Worm (Caenorhabditis elegans): ENCODE results near the gene ubxn-4.

ubxn-4 gene

ce11 chrIII:8417192-8417967 lies 12.0 kb upstream of the ubxn-4 start (continued):
- peak; percentile 65 for TF ChIP-seq ceh-88 (GFP tag; IDR thresholded peaks at IDR 0.05)
- TF ChIP-seq zag-1 (tag; optimal IDR thresholded peaks at IDR 0.05), result peak; percentile 89
- peak; percentile 99 for TF ChIP-seq xbp-1 (tag; optimal IDR thresholded peaks at IDR 0.05)
- no peak; the same call in none of the 2 replicates for TF ChIP-seq mab-9 (GFP tag; IDR thresholded peaks at IDR 0.05)
- peak; percentile 81 for TF ChIP-seq pax-3 (tag; optimal IDR thresholded peaks at IDR 0.05)
- TF ChIP-seq fkh-4 (tag; optimal IDR thresholded peaks at IDR 0.05; ENCODE audit: borderline replicate concordance), result peak; percentile 79
- TF ChIP-seq lsy-2 (tag; optimal IDR thresholded peaks at IDR 0.05), result peak; percentile 98 to 99
- TF ChIP-seq mep-1 (tag; optimal IDR thresholded peaks at IDR 0.05), result peak; percentile 93
- TF ChIP-seq hlh-4 (tag; optimal IDR thresholded peaks at IDR 0.05), result no peak
- peak; percentile 92 for TF ChIP-seq egl-13 (tag; optimal IDR thresholded peaks at IDR 0.05)
- peak in 1 of 2 experiments; percentile 84 for TF ChIP-seq ztf-11 (tag; optimal IDR thresholded peaks at IDR 0.05)
- peak; percentile 87 for TF ChIP-seq jun-1 (tag; optimal IDR thresholded peaks at IDR 0.05)
- no peak for TF ChIP-seq nhr-12 (tag; optimal IDR thresholded peaks at IDR 0.05)
- TF ChIP-seq ceh-82 (tag; optimal IDR thresholded peaks at IDR 0.05), result peak; percentile 72 to 83 (median 79)
- TF ChIP-seq nhr-20 (tag; optimal IDR thresholded peaks at IDR 0.05), result peak; percentile 95
- TF ChIP-seq C16A3.4 (tag; optimal IDR thresholded peaks at IDR 0.05), result peak; percentile 84
- TF ChIP-seq ceh-8 (GFP tag; optimal IDR thresholded peaks at IDR 0.05), result peak; percentile 90
- TF ChIP-seq ceh-90 (tag; optimal IDR thresholded peaks at IDR 0.05), result peak; percentile 6
- TF ChIP-seq snu-23 (GFP tag; optimal IDR thresholded peaks at IDR 0.05), result peak; percentile 97
- peak; percentile 49 for TF ChIP-seq ceh-63 (GFP tag; optimal IDR thresholded peaks at IDR 0.05)
- TF ChIP-seq zip-4 (GFP tag; optimal IDR thresholded peaks at IDR 0.05), result peak; percentile 81
- no peak for TF ChIP-seq ama-1 (optimal IDR thresholded peaks at IDR 0.05)
- peak; percentile 40 for TF ChIP-seq mef-2 (tag; optimal IDR thresholded peaks at IDR 0.05)
- TF ChIP-seq lin-13 (GFP tag; optimal IDR thresholded peaks at IDR 0.05), result peak; percentile 92
- TF ChIP-seq nhr-84 (tag; optimal IDR thresholded peaks at IDR 0.05), result no peak
- peak; percentile 87 for TF ChIP-seq nhr-90 (tag; optimal IDR thresholded peaks at IDR 0.05; ENCODE audit: poor library complexity)
- peak; percentile 64 for TF ChIP-seq snpc-4 (tag; optimal IDR thresholded peaks at IDR 0.05)
- TF ChIP-seq mdl-1 (tag; optimal IDR thresholded peaks at IDR 0.05), result peak; percentile 41 to 89
- TF ChIP-seq skn-1 (tag; optimal IDR thresholded peaks at IDR 0.05), result peak; percentile 83
- peak; percentile 86 for TF ChIP-seq isw-1 (GFP tag; IDR thresholded peaks at IDR 0.05)
- TF ChIP-seq lin-15B (tag; optimal IDR thresholded peaks at IDR 0.05), result peak; percentile 65
- TF ChIP-seq ztf-4 (tag; optimal IDR thresholded peaks at IDR 0.05), result peak; percentile 97
- TF ChIP-seq unc-30 (tag; optimal IDR thresholded peaks at IDR 0.05), result no peak
- peak; percentile 92 for TF ChIP-seq fkh-8 (tag; optimal IDR thresholded peaks at IDR 0.05)
- peak; percentile 37 for TF ChIP-seq sox-4 (tag; optimal IDR thresholded peaks at IDR 0.05)
- no peak for TF ChIP-seq pqm-1 (tag; optimal IDR thresholded peaks at IDR 0.05)
- TF ChIP-seq lin-39 (tag; optimal IDR thresholded peaks at IDR 0.05), result peak; percentile 84
- TF ChIP-seq C04F5.9 (tag; optimal IDR thresholded peaks at IDR 0.05), result peak; percentile 73
- TF ChIP-seq nhr-77 (tag; optimal IDR thresholded peaks at IDR 0.05), result peak; percentile 89
- TF ChIP-seq blmp-1 (tag; optimal IDR thresholded peaks at IDR 0.05), result peak; percentile 85
- TF ChIP-seq nhr-19 (GFP tag; conservative IDR thresholded peaks at IDR 0.05), result peak; percentile 91
- peak; percentile 51 for TF ChIP-seq vab-15 (tag; optimal IDR thresholded peaks at IDR 0.05)
- 0 out of 2 replicates have a peak, but pooled peaks have one; percentile 16 for TF ChIP-seq unc-98 (GFP tag; IDR thresholded peaks at IDR 0.05)
- peak; percentile 98 for TF ChIP-seq nhr-71 (tag; optimal IDR thresholded peaks at IDR 0.05)
- TF ChIP-seq nhr-47 (tag; optimal IDR thresholded peaks at IDR 0.05), result peak; percentile 95
- no peak for TF ChIP-seq nhr-28 (tag; optimal IDR thresholded peaks at IDR 0.05)
- peak; percentile 89 for TF ChIP-seq fos-1 (tag; optimal IDR thresholded peaks at IDR 0.05)
- peak; percentile 32 to 77 for TF ChIP-seq egl-27 (tag; optimal IDR thresholded peaks at IDR 0.05)
- TF ChIP-seq nhr-85 (tag), result peak; percentile 95
- TF ChIP-seq elt-2 (tag; optimal IDR thresholded peaks at IDR 0.05), result peak; percentile 81
- TF ChIP-seq C34B4.2 (tag; optimal IDR thresholded peaks at IDR 0.05), result peak; percentile 8
- TF ChIP-seq dsc-1 (tag; optimal IDR thresholded peaks at IDR 0.05), result peak; percentile 91
